Worm (Caenorhabditis elegans) whole organism, early embryonic: ENCODE results near the gene phlp-2.

Source experiments
- B0310.2 ChIP-seq: sonication (generic microtip); optimal IDR thresholded peaks from 2 replicates; lab custom pipeline; 2016; ENCODE audit warnings: mild to moderate bottlenecking, missing genetic modification characterization, missing compliant biosample characterization
- F13C5.2 ChIP-seq: sonication (generic microtip); optimal IDR thresholded peaks from 2 replicates; lab custom pipeline; 2017; ENCODE audit warnings: mild to moderate bottlenecking, missing genetic modification characterization, inconsistent platforms, missing compliant biosample characterization
- aly-1 ChIP-seq: sonication (generic microtip); optimal IDR thresholded peaks from 2 replicates; lab custom pipeline; 2016; ENCODE audit warnings: missing genetic modification characterization, missing compliant biosample characterization
- ama-1 ChIP-seq: fragments of 150-350 bp; optimal IDR thresholded peaks from 2 replicates; lab custom pipeline; 2014
- ceh-13 ChIP-seq: fragments of 200-800 bp; sonication (Bioruptor generic); optimal IDR thresholded peaks from 2 replicates; lab custom pipeline; 2018; ENCODE audit warnings: mild to moderate bottlenecking, missing genetic modification characterization, missing compliant biosample characterization
- ceh-36 ChIP-seq: sonication (generic microtip); optimal IDR thresholded peaks from 2 replicates; lab custom pipeline; 2016; ENCODE audit warnings: missing genetic modification characterization, inconsistent platforms, missing compliant biosample characterization
- ets-7 ChIP-seq: sonication (generic microtip); optimal IDR thresholded peaks from 2 replicates; lab custom pipeline; 2016; ENCODE audit warnings: missing genotype, missing genetic modification characterization, missing compliant biosample characterization
- flt-1 ChIP-seq: fragments of 200-800 bp; sonication (Bioruptor generic); IDR thresholded peaks from 2 replicates; pipeline ENCODE4 v1.3.6; 2022; ENCODE audit warnings: missing genetic modification characterization, missing compliant biosample characterization
- hmbx-1 ChIP-seq: sonication (generic microtip); optimal IDR thresholded peaks from 2 replicates; lab custom pipeline; 2016; ENCODE audit warnings: mild to moderate bottlenecking, missing genetic modification characterization, missing compliant biosample characterization
- hmg-4 ChIP-seq: fragments of 200-800 bp; sonication (Bioruptor generic); optimal IDR thresholded peaks from 2 replicates; lab custom pipeline; 2018; ENCODE audit warnings: mild to moderate bottlenecking, missing genetic modification characterization, missing compliant biosample characterization
- hnd-1 ChIP-seq: sonication (generic microtip); optimal IDR thresholded peaks from 2 replicates; lab custom pipeline; 2016; ENCODE audit warnings: missing genetic modification characterization, missing compliant biosample characterization
- pes-1 ChIP-seq: fragments of 200-800 bp; sonication (Bioruptor generic); IDR thresholded peaks from 2 replicates; pipeline ENCODE4 v1.3.6; 2022; ENCODE audit warnings: missing genetic modification reagents, missing genetic modification characterization, missing compliant biosample characterization
- scrt-1 ChIP-seq: fragments of 200-800 bp; sonication (Bioruptor generic); IDR thresholded peaks from 2 replicates; pipeline ENCODE4 v1.3.6; 2022; ENCODE audit warnings: missing genetic modification characterization, missing compliant biosample characterization
- sea-1 ChIP-seq: fragments of 200-800 bp; sonication (Bioruptor generic); conservative IDR thresholded peaks from 2 replicates; pipeline ENCODE4 v1.3.6; 2022; ENCODE audit warnings: missing genetic modification characterization, missing compliant biosample characterization
- tbx-11 ChIP-seq: fragments of 200-800 bp; sonication (Bioruptor generic); IDR thresholded peaks from 2 replicates; pipeline ENCODE4 v1.3.6; 2022; ENCODE audit warnings: missing genetic modification characterization, missing compliant biosample characterization
- tbx-37 ChIP-seq: fragments of 200-800 bp; sonication (Bioruptor generic); conservative IDR thresholded peaks from 2 replicates; pipeline ENCODE4 v1.3.6; 2022; ENCODE audit warnings: missing genetic modification reagents, missing genetic modification characterization, missing compliant biosample characterization
- tra-4 ChIP-seq: sonication (generic microtip); optimal IDR thresholded peaks from 2 replicates; lab custom pipeline; 2017; ENCODE audit warnings: missing genetic modification characterization, missing compliant biosample characterization

The phlp-2 gene

ce11 chrIII:4209188-4209587 is at the start of gene phlp-2:
Gene phlp-2 (plus strand): TSS chrIII:4209488.
- no peak for TF ChIP-seq tra-4 (tag; lab: Kevin White, UChicago)
- TF ChIP-seq ceh-13 (GFP tag; lab: Kevin White, UChicago) = no peak
- TF ChIP-seq tbx-37 (GFP tag; lab: Robert Waterston, UW) = no peak
- TF ChIP-seq flt-1 (GFP tag; lab: Robert Waterston, UW) = no peak
- no peak for TF ChIP-seq hmbx-1 (tag; lab: Kevin White, UChicago)
- no peak for TF ChIP-seq sea-1 (GFP tag; lab: Robert Waterston, UW)
- TF ChIP-seq hmg-4 = no peak
- no peak for TF ChIP-seq tbx-11 (GFP tag; lab: Robert Waterston, UW)
- TF ChIP-seq scrt-1 (GFP tag; lab: Robert Waterston, UW) = no peak
- no peak for TF ChIP-seq ets-7 (tag; lab: Kevin White, UChicago)
- TF ChIP-seq pes-1 (GFP tag; lab: Robert Waterston, UW) = no peak
- no peak for TF ChIP-seq F13C5.2 (tag; lab: Kevin White, UChicago)
- no peak for TF ChIP-seq ama-1 (lab: Kevin White, UChicago)

ce11 chrIII:4160937-4161336 is 48.4 kb upstream of the phlp-2 start, which contains the start of gene C01G12.16:
Gene C01G12.16 (plus strand): TSS chrIII:4161237.
- no peak for TF ChIP-seq tbx-11 (GFP tag; lab: Robert Waterston, UW)
- TF ChIP-seq aly-1 (tag; lab: Kevin White, UChicago) = no peak
- TF ChIP-seq ceh-13 (GFP tag; lab: Kevin White, UChicago) = no peak
- no peak for TF ChIP-seq tra-4 (tag; lab: Kevin White, UChicago)
- TF ChIP-seq ets-7 (tag; lab: Kevin White, UChicago) = no peak
- TF ChIP-seq ceh-36 (tag; lab: Kevin White, UChicago) = no peak
- no peak for TF ChIP-seq B0310.2 (tag; lab: Kevin White, UChicago)
- no peak for TF ChIP-seq hmbx-1 (tag; lab: Kevin White, UChicago)
- TF ChIP-seq hmg-4 = no peak
- no peak for TF ChIP-seq F13C5.2 (tag; lab: Kevin White, UChicago)

ce11 chrIII:4164071-4164470 is 45.2 kb upstream of the phlp-2 start, which contains the start of gene C16C10.8:
Gene C16C10.8 (minus strand): TSS chrIII:4164171.
- TF ChIP-seq B0310.2 (tag; lab: Kevin White, UChicago) (no peak), F13C5.2 (tag; lab: Kevin White, UChicago) (no peak), pes-1 (GFP tag; lab: Robert Waterston, UW) (no peak), ceh-36 (tag; lab: Kevin White, UChicago) (no peak), hnd-1 (tag; lab: Kevin White, UChicago) (no peak), scrt-1 (GFP tag; lab: Robert Waterston, UW) (no peak), ama-1 (lab: Kevin White, UChicago) (no peak), tbx-11 (GFP tag; lab: Robert Waterston, UW) (no peak), tra-4 (tag; lab: Kevin White, UChicago) (no peak), hmbx-1 (tag; lab: Kevin White, UChicago) (no peak), ets-7 (tag; lab: Kevin White, UChicago) (no peak)

- TF ChIP-seq aly-1 (tag; lab: Kevin White, UChicago) (no peak), hmbx-1 (tag; lab: Kevin White, UChicago) (no peak), B0310.2 (tag; lab: Kevin White, UChicago) (no peak), flt-1 (GFP tag; lab: Robert Waterston, UW) (no peak)
Observed at ce11 chrIII:4166745-4167144, 42.5 kb upstream of the phlp-2 start, which contains the start of gene rnf-5. Gene rnf-5 (minus strand): TSS chrIII:4166845.

- TF ChIP-seq B0310.2 (tag; lab: Kevin White, UChicago) = no peak
- no peak for TF ChIP-seq hmbx-1 (tag; lab: Kevin White, UChicago)
- no peak for TF ChIP-seq hmg-4
- TF ChIP-seq scrt-1 (GFP tag; lab: Robert Waterston, UW) = no peak
- no peak for TF ChIP-seq F13C5.2 (tag; lab: Kevin White, UChicago)
- TF ChIP-seq sea-1 (GFP tag; lab: Robert Waterston, UW) = no peak
- TF ChIP-seq tbx-37 (GFP tag; lab: Robert Waterston, UW) = no peak
- TF ChIP-seq ceh-13 (GFP tag; lab: Kevin White, UChicago) = no peak
- TF ChIP-seq ama-1 (lab: Kevin White, UChicago) = no peak
- no peak for TF ChIP-seq hnd-1 (tag; lab: Kevin White, UChicago)
- no peak for TF ChIP-seq ets-7 (tag; lab: Kevin White, UChicago)
- no peak for TF ChIP-seq flt-1 (GFP tag; lab: Robert Waterston, UW)
- no peak for TF ChIP-seq ceh-36 (tag; lab: Kevin White, UChicago)
- TF ChIP-seq tbx-11 (GFP tag; lab: Robert Waterston, UW) = no peak
- TF ChIP-seq pes-1 (GFP tag; lab: Robert Waterston, UW) = no peak
- TF ChIP-seq aly-1 (tag; lab: Kevin White, UChicago) = no peak
- no peak for TF ChIP-seq tra-4 (tag; lab: Kevin White, UChicago)
Observed at ce11 chrIII:4168665-4169064, 40.6 kb upstream of the phlp-2 start, which contains the start of gene ccdc-55. Gene ccdc-55 (minus strand): TSS chrIII:4168765.

ce11 chrIII:4170903-4171377 is 38.3 kb upstream of the phlp-2 start, which contains the start of the genes rnf-121 and C16C10.4:
Gene rnf-121 (minus strand): TSS chrIII:4170953.
Gene C16C10.4 (plus strand): TSS chrIII:4171336.
- TF ChIP-seq ceh-13 (GFP tag; lab: Kevin White, UChicago) = peak; percentile 93
- peak; percentile 75 for TF ChIP-seq ets-7 (tag; lab: Kevin White, UChicago)
- no peak for TF ChIP-seq ama-1 (lab: Kevin White, UChicago)
- peak; percentile 92 for TF ChIP-seq F13C5.2 (tag; lab: Kevin White, UChicago)
- peak; percentile 77 for TF ChIP-seq aly-1 (tag; lab: Kevin White, UChicago)
- TF ChIP-seq tbx-11 (GFP tag; lab: Robert Waterston, UW) = peak; percentile 92
- peak; percentile 80 for TF ChIP-seq tra-4 (tag; lab: Kevin White, UChicago)
- TF ChIP-seq pes-1 (GFP tag; lab: Robert Waterston, UW) = peak; percentile 91
- peak; percentile 87 for TF ChIP-seq scrt-1 (GFP tag; lab: Robert Waterston, UW)
- TF ChIP-seq hnd-1 (tag; lab: Kevin White, UChicago) = peak; percentile 80
- TF ChIP-seq hmg-4 = peak; percentile 97
- TF ChIP-seq tbx-37 (GFP tag; lab: Robert Waterston, UW) = peak; percentile 82
- TF ChIP-seq B0310.2 (tag; lab: Kevin White, UChicago) = peak; percentile 82
- peak; percentile 83 for TF ChIP-seq flt-1 (GFP tag; lab: Robert Waterston, UW)
- peak; percentile 93 for TF ChIP-seq sea-1 (GFP tag; lab: Robert Waterston, UW)
- TF ChIP-seq ceh-36 (tag; lab: Kevin White, UChicago) = peak; percentile 93
- peak; percentile 61 for TF ChIP-seq hmbx-1 (tag; lab: Kevin White, UChicago)
